Worm (Caenorhabditis elegans) whole organism, L3 larva: ENCODE measurements around the gene T04B2.7.
A peak's percentile ranks its signal among the peaks of the same experiment; 100 is the strongest.

Experiments used
- R02D3.7 ChIP-seq: fragments of 150-350 bp; optimal IDR thresholded peaks from 2 replicates; lab custom pipeline; 2014; ENCODE audit warnings: missing biosample characterization, missing genetic modification characterization
- ZK546.5 ChIP-seq: sonication (generic microtip); optimal IDR thresholded peaks from 2 replicates; lab custom pipeline; 2017; ENCODE audit warnings: missing biosample characterization, missing genetic modification characterization
- aly-2 ChIP-seq: fragments of 150-350 bp; optimal IDR thresholded peaks from 2 replicates; lab custom pipeline; 2014; ENCODE audit warnings: missing biosample characterization, missing genetic modification characterization
- ama-1 ChIP-seq: fragments of 150-350 bp; optimal IDR thresholded peaks from 2 replicates; lab custom pipeline; 2018
- ceh-16 ChIP-seq: sonication (generic microtip); optimal IDR thresholded peaks from 2 replicates; lab custom pipeline; 2017; ENCODE audit warnings: missing biosample characterization, missing genetic modification characterization
- ceh-28 ChIP-seq: fragments of 150-350 bp; optimal IDR thresholded peaks from 2 replicates; lab custom pipeline; 2014; ENCODE audit warnings: missing biosample characterization, missing genetic modification reagents, missing genetic modification characterization
- ceh-82 ChIP-seq: fragments of 150-350 bp; optimal IDR thresholded peaks from 2 replicates; lab custom pipeline; 2014; ENCODE audit warnings: missing biosample characterization, missing genetic modification characterization
- ceh-9 ChIP-seq: sonication (generic microtip); optimal IDR thresholded peaks from 2 replicates; lab custom pipeline; 2018; ENCODE audit warnings: missing biosample characterization, missing genetic modification characterization
- daf-12 ChIP-seq: fragments of 150-350 bp; optimal IDR thresholded peaks from 2 replicates; lab custom pipeline; 2014; ENCODE audit warnings: missing biosample characterization, missing genetic modification reagents, missing genetic modification characterization
- egl-27 ChIP-seq: sonication (generic microtip); optimal IDR thresholded peaks from 4 replicates; lab custom pipeline; 2017; ENCODE audit warnings: missing biosample characterization, missing genetic modification reagents, missing genetic modification characterization
- egl-5 ChIP-seq: fragments of 150-350 bp; optimal IDR thresholded peaks from 2 replicates; lab custom pipeline; 2017; ENCODE audit warnings: missing biosample characterization, missing genetic modification reagents, missing genetic modification characterization, inconsistent platforms
- elt-1 ChIP-seq: fragments of 150-350 bp; optimal IDR thresholded peaks from 2 replicates; lab custom pipeline; 2014; ENCODE audit warnings: missing biosample characterization, missing genetic modification characterization
- elt-2 ChIP-seq: sonication (generic microtip); optimal IDR thresholded peaks from 2 replicates; lab custom pipeline; 2016; ENCODE audit warnings: missing genetic modification reagents, mild to moderate bottlenecking, missing genetic modification characterization, missing compliant biosample characterization
- eor-1 ChIP-seq, 2 experiments: fragments of 150-350 bp; optimal IDR thresholded peaks; 2 replicates each; lab custom pipeline; 2014 to 2018; ENCODE audit warnings: missing biosample characterization in 2 of 2, missing genetic modification characterization in 2 of 2
- fkh-10 ChIP-seq: sonication (generic microtip); optimal IDR thresholded peaks from 2 replicates; lab custom pipeline; 2017; ENCODE audit warnings: missing biosample characterization, missing genetic modification reagents, missing genetic modification characterization
- fkh-2 ChIP-seq: fragments of 150-350 bp; optimal IDR thresholded peaks from 2 replicates; lab custom pipeline; 2014; ENCODE audit warnings: missing biosample characterization, missing genetic modification reagents, missing genetic modification characterization
- hmg-11 ChIP-seq: sonication (generic microtip); optimal IDR thresholded peaks from 2 replicates; lab custom pipeline; 2016; ENCODE audit warnings: missing genetic modification characterization, missing compliant biosample characterization
- jun-1 ChIP-seq: fragments of 150-350 bp; optimal IDR thresholded peaks from 2 replicates; lab custom pipeline; 2014; ENCODE audit warnings: missing biosample characterization, missing genetic modification reagents, missing genetic modification characterization
- lin-15B ChIP-seq: fragments of 150-350 bp; optimal IDR thresholded peaks from 2 replicates; lab custom pipeline; 2014; ENCODE audit warnings: missing biosample characterization, missing genetic modification characterization
- lin-39 ChIP-seq: fragments of 150-350 bp; optimal IDR thresholded peaks from 2 replicates; lab custom pipeline; 2018; ENCODE audit warnings: missing biosample characterization, missing genetic modification reagents, missing genetic modification characterization
- lsy-12 ChIP-seq: sonication (generic microtip); optimal IDR thresholded peaks from 2 replicates; lab custom pipeline; 2016; ENCODE audit warnings: mild to moderate bottlenecking, missing genetic modification characterization, missing compliant biosample characterization
- mdl-1 ChIP-seq: fragments of 150-350 bp; optimal IDR thresholded peaks from 2 replicates; lab custom pipeline; 2014; ENCODE audit warnings: missing biosample characterization, missing genetic modification characterization
- nfya-1 ChIP-seq: sonication (generic microtip); optimal IDR thresholded peaks from 2 replicates; lab custom pipeline; 2017; ENCODE audit warnings: missing genetic modification characterization, mild to moderate bottlenecking, missing compliant biosample characterization, antibody characterized with exemption, moderate library complexity; ENCODE audit not compliant: insufficient read depth
- nhr-11 ChIP-seq: fragments of 150-350 bp; optimal IDR thresholded peaks from 2 replicates; lab custom pipeline; 2014; ENCODE audit warnings: missing biosample characterization, missing genetic modification characterization
- nhr-12 ChIP-seq: fragments of 150-350 bp; optimal IDR thresholded peaks from 2 replicates; lab custom pipeline; 2014; ENCODE audit warnings: missing biosample characterization, missing genetic modification characterization
- nhr-23 ChIP-seq: fragments of 150-350 bp; optimal IDR thresholded peaks from 2 replicates; lab custom pipeline; 2014; ENCODE audit warnings: missing biosample characterization, missing genetic modification reagents, missing genetic modification characterization
- nhr-237 ChIP-seq: fragments of 150-350 bp; optimal IDR thresholded peaks from 2 replicates; lab custom pipeline; 2014; ENCODE audit warnings: missing biosample characterization, missing genetic modification characterization
- nhr-25 ChIP-seq: sonication (generic microtip); optimal IDR thresholded peaks from 2 replicates; lab custom pipeline; 2017; ENCODE audit warnings: missing biosample characterization, missing genetic modification characterization
- nhr-43 ChIP-seq: sonication (generic microtip); optimal IDR thresholded peaks from 2 replicates; lab custom pipeline; 2016; ENCODE audit warnings: mild to moderate bottlenecking, missing genetic modification characterization, missing compliant biosample characterization; ENCODE audit not compliant: poor library complexity, severe bottlenecking
- nhr-76 ChIP-seq: fragments of 150-350 bp; sonication (generic microtip); optimal IDR thresholded peaks from 5 replicates; lab custom pipeline; 2014; ENCODE audit warnings: missing biosample characterization, missing genetic modification characterization
- nhr-77 ChIP-seq: fragments of 150-350 bp; optimal IDR thresholded peaks from 2 replicates; lab custom pipeline; 2014; ENCODE audit warnings: missing biosample characterization, missing genetic modification characterization
- pha-4 ChIP-seq: fragments of 150-350 bp; optimal IDR thresholded peaks from 2 replicates; lab custom pipeline; 2014; ENCODE audit warnings: missing biosample characterization, missing genetic modification reagents, missing genetic modification characterization
- pqm-1 ChIP-seq: fragments of 150-350 bp; optimal IDR thresholded peaks from 2 replicates; lab custom pipeline; 2017; ENCODE audit warnings: missing biosample characterization, missing genetic modification characterization, inconsistent platforms
- sea-2 ChIP-seq: fragments of 150-350 bp; sonication (generic microtip); optimal IDR thresholded peaks from 4 replicates; lab custom pipeline; 2014; ENCODE audit warnings: missing biosample characterization, missing genetic modification reagents, missing genetic modification characterization
- skn-1 ChIP-seq: fragments of 150-350 bp; optimal IDR thresholded peaks from 2 replicates; lab custom pipeline; 2014; ENCODE audit warnings: missing biosample characterization, missing genetic modification characterization
- snpc-4 ChIP-seq: fragments of 150-350 bp; optimal IDR thresholded peaks from 2 replicates; lab custom pipeline; 2014; ENCODE audit warnings: missing biosample characterization, missing genetic modification characterization
- tbx-2 ChIP-seq: sonication (generic microtip); optimal IDR thresholded peaks from 2 replicates; lab custom pipeline; 2016; ENCODE audit warnings: mild to moderate bottlenecking, missing genetic modification characterization, missing compliant biosample characterization
- unc-39 ChIP-seq: sonication (generic microtip); optimal IDR thresholded peaks from 4 replicates; lab custom pipeline; 2017; ENCODE audit warnings: missing biosample characterization, missing genetic modification characterization
- unc-62 ChIP-seq: fragments of 150-350 bp; sonication (generic microtip); optimal IDR thresholded peaks from 4 replicates; lab custom pipeline; 2014; ENCODE audit warnings: missing biosample characterization, missing genetic modification reagents, missing genetic modification characterization
- zag-1 ChIP-seq: fragments of 150-350 bp; optimal IDR thresholded peaks from 2 replicates; lab custom pipeline; 2014; ENCODE audit warnings: missing biosample characterization, missing genetic modification characterization
- ztf-11 ChIP-seq: fragments of 150-350 bp; optimal IDR thresholded peaks from 2 replicates; lab custom pipeline; 2014; ENCODE audit warnings: missing biosample characterization, missing genetic modification characterization
- ztf-4 ChIP-seq: fragments of 150-350 bp; optimal IDR thresholded peaks from 2 replicates; lab custom pipeline; 2014; ENCODE audit warnings: missing biosample characterization, missing genetic modification characterization

T04B2.7 gene

ce11 chrIV:10085401-10086187, 29.6 kb upstream of the T04B2.7 start, which contains the start of the genes col-2 and ndc-80:
Gene col-2 (minus strand): TSS chrIV:10085451.
Gene ndc-80 (plus strand): TSS chrIV:10086137.
- TF ChIP-seq pha-4 (tag; lab: Kevin White, UChicago) (no peak), ZK546.5 (no peak), daf-12 (tag; lab: Kevin White, UChicago) (no peak), egl-5 (no peak), fkh-2 (tag; lab: Kevin White, UChicago) (no peak), aly-2 (tag; lab: Kevin White, UChicago) (no peak), egl-27 (tag; lab: Kevin White, UChicago) (no peak), skn-1 (peak; percentile 4), nhr-12 (tag; lab: Kevin White, UChicago) (no peak), unc-62 (GFP tag; lab: Kevin White, UChicago) (no peak), ceh-28 (tag; lab: Kevin White, UChicago) (no peak), lsy-12 (no peak), lin-39 (tag; lab: Kevin White, UChicago) (peak; percentile 70), ztf-4 (tag; lab: Kevin White, UChicago) (no peak), ceh-9 (tag; lab: Kevin White, UChicago) (no peak), elt-1 (tag; lab: Kevin White, UChicago) (no peak), fkh-10 (peak; percentile 23), lin-15B (tag; lab: Kevin White, UChicago) (peak; percentile 93), zag-1 (tag; lab: Kevin White, UChicago) (no peak), elt-2 (tag; lab: Kevin White, UChicago) (no peak), nhr-237 (tag; lab: Kevin White, UChicago) (no peak), nfya-1 (tag; lab: Kevin White, UChicago) (peak; percentile 84), nhr-11 (tag; lab: Kevin White, UChicago) (no peak), nhr-76 (no peak), nhr-43 (tag; lab: Kevin White, UChicago) (peak; percentile 74), pqm-1 (tag; lab: Kevin White, UChicago) (peak; percentile 17), ceh-82 (tag; lab: Kevin White, UChicago) (no peak), hmg-11 (tag; lab: Kevin White, UChicago) (no peak), snpc-4 (tag; lab: Kevin White, UChicago) (peak; percentile 36), nhr-25 (tag; lab: Kevin White, UChicago) (peak; percentile 70), jun-1 (tag; lab: Kevin White, UChicago) (peak; percentile 10), ztf-11 (no peak), mdl-1 (no peak), nhr-77 (tag; lab: Kevin White, UChicago) (no peak), unc-39 (no peak), R02D3.7 (tag; lab: Kevin White, UChicago) (peak; percentile 71), ama-1 (lab: Kevin White, UChicago) (no peak), sea-2 (no peak), eor-1 (tag; optimal IDR thresholded peaks at IDR 0.05; lab: Kevin White, UChicago) (no peak), nhr-23 (peak; percentile 54), tbx-2 (tag; lab: Kevin White, UChicago) (no peak), ceh-16 (tag; lab: Kevin White, UChicago) (no peak)

ce11 chrIV:10084323-10084959, 28.4 kb upstream of the T04B2.7 start, which contains the start of gene W01B6.8:
Gene W01B6.8 (minus strand): TSS chrIV:10084373.
- TF ChIP-seq nhr-11 (tag; lab: Kevin White, UChicago): no peak
- TF ChIP-seq fkh-2 (tag; lab: Kevin White, UChicago): no peak
- TF ChIP-seq lin-39 (tag; lab: Kevin White, UChicago): no peak
- TF ChIP-seq fkh-10: no peak
- TF ChIP-seq ceh-82 (tag; lab: Kevin White, UChicago): no peak
